Fruit fly (Drosophila melanogaster): ENCODE measurements around the gene MRG15.

DNA sequence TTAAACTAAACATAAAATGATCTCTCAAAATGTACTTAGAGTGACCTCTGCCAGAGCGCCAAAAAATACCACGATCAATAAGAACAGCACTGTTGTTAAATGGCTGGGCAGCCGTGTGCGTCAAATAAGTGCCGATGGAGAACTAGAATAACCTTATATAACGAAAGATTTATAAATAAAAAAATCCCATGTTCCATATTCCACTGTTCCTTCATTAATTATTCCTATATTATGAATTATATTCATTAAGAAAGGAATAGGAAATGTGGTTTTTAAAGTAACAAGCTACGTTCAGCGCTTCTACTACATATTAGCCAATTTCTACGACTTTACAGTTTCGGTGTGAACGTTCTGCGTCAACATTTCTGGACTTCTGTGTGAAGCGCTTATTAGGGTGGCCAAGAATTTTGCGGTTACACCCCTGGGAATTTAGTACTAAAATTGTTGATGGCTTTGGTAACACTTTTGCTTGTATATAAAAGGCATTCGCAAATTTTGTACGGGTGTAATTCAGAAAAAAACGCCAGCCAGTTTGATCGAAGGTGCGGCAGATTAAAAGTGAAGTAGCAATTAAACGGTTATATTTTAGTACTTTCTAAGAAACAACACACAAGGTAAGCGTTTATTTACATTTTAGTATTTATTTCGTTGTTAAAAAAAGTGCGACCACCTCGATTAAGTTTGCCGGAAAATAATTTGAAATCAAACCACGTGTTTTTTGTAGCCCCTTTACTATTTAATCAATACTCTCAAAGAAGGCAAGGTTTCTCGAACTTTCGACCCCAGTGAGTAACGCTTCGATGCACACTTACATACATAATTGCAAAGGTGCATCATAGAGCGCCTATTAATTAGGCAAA lies 35.5 kb downstream of the MRG15 start, which contains the start of the genes tefu and Hsc70-4:
- no peak for TF ChIP-seq CG8478 (optimal IDR thresholded peaks at IDR 0.05)
- no peak for TF ChIP-seq usp (GFP tag; optimal IDR thresholded peaks at IDR 0.05)
